Worm (Caenorhabditis elegans): ENCODE measurements around the gene H40L08.2.

H40L08.2 gene

DNA sequence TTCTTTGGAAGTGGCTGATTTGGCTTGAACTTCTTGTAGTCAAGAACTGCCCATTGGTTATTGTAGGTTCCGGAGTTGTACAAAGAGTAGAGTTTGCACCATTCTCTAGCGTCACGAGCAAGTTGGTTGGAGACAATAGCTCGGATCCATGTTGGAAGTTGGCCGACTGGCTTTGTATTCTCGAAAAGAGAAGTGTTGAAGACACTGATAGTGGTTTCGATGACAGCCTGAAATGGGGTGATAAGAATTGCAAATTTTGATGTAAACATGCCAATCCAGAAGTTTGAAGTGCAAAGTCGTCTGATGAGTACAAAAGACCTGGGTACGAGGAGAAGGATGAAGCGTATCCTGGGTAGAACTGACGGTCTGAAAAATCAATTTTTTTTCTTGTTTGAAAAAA lies 18.7 kb upstream of the H40L08.2 start:
- TF ChIP-seq sptf-1 (tag; optimal IDR thresholded peaks at IDR 0.05) (no peak), nhr-47 (tag; optimal IDR thresholded peaks at IDR 0.05) (no peak), F16B12.6 (tag; optimal IDR thresholded peaks at IDR 0.05) (no peak), snu-23 (GFP tag; optimal IDR thresholded peaks at IDR 0.05) (no peak), xbp-1 (tag; optimal IDR thresholded peaks at IDR 0.05) (no peak), swsn-7 (tag; optimal IDR thresholded peaks at IDR 0.05) (no peak), aha-1 (tag; optimal IDR thresholded peaks at IDR 0.05) (no peak), fkh-8 (tag; optimal IDR thresholded peaks at IDR 0.05) (no peak), skn-1 (tag; optimal IDR thresholded peaks at IDR 0.05) (no peak), zag-1 (tag; optimal IDR thresholded peaks at IDR 0.05) (no peak), unc-130 (tag; optimal IDR thresholded peaks at IDR 0.05) (no peak), nhr-12 (tag; optimal IDR thresholded peaks at IDR 0.05) (no peak), lin-39 (tag; optimal IDR thresholded peaks at IDR 0.05) (no peak), unc-30 (tag; optimal IDR thresholded peaks at IDR 0.05) (no peak), lin-15B (tag; optimal IDR thresholded peaks at IDR 0.05) (no peak), lin-35 (GFP tag; optimal IDR thresholded peaks at IDR 0.05) (no peak), nhr-85 (tag) (no peak), isw-1 (GFP tag; IDR thresholded peaks at IDR 0.05) (no peak)

DNA sequence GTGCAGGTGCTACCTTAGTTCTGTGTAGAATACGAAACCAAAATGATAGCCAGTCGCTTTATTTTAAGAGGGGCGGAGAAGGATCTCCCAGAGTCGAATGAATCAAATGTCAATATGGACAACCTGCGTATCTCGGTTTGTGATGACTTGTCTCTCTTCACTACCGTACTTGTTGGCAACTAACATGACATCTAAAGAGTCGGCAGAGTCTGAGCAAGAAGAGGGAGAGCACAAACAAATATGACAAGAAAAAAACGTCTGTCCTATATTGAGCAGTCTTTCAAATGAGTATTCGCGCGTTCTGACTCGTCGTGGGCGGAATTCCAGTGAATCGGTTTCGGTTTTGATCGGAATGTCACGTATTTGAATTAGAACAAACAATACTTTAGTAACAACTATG lies 17.4 kb upstream of the H40L08.2 start, which contains the start of gene F09B12.7:
F09B12.7 (minus strand) TSS at position 101 of the 400 bp plus-strand sequence.
- no peak for TF ChIP-seq nhr-11 (tag; optimal IDR thresholded peaks at IDR 0.05)
- no peak for TF ChIP-seq nhr-47 (tag; optimal IDR thresholded peaks at IDR 0.05)

DNA sequence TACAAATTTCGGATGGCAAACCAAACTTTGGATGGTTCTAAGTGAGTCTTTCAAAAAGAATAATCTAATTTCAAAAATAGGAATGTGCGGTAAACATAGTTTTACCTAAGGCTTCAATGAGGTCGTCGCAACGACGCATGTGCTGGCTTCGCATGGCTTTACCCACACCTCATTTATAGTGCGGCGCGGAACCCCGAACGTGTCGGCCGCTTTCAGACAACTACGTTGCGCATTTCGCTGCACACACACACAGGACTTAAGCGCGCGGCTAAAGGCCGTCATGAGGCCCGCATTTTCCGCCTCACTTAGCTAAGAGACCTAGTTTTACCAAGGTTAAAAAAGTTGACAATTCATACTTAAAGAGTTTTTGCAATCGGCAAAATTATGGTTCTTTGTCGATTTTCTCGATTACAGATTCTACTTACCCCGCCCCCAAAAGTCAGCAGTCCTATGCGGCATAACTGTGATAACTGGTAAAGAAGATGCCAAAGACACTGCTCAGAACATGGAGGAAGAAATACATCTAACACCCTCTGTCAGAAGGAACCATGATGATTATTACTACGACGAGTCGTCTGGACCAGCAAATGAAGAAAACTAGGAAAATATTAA lies 15.3 kb upstream of the H40L08.2 start:
- TF ChIP-seq snpc-4 (tag; optimal IDR thresholded peaks at IDR 0.05) (peak; percentile 74), nhr-90 (tag; optimal IDR thresholded peaks at IDR 0.05; ENCODE audit: poor library complexity) (no peak), sox-4 (tag; optimal IDR thresholded peaks at IDR 0.05) (no peak), efl-1 (optimal IDR thresholded peaks at IDR 0.05) (no peak), efl-1 (GFP tag; optimal IDR thresholded peaks at IDR 0.05 in 1 of 2) (peak in 1 of 2 experiments; percentile 87), fos-1 (tag; optimal IDR thresholded peaks at IDR 0.05) (no peak)

ce11 chrX:15089123-15089522 lies 11.6 kb upstream of the H40L08.2 start, which contains the start of gene flr-4:
Gene flr-4 (plus strand): TSS chrX:15089397.
- TF ChIP-seq egl-13 (tag; optimal IDR thresholded peaks at IDR 0.05) (no peak), fos-1 (tag; optimal IDR thresholded peaks at IDR 0.05) (no peak), elt-2 (tag; optimal IDR thresholded peaks at IDR 0.05) (peak; percentile 45), nhr-28 (tag; optimal IDR thresholded peaks at IDR 0.05) (no peak), ztf-11 (tag; optimal IDR thresholded peaks at IDR 0.05) (no peak), nhr-84 (tag; optimal IDR thresholded peaks at IDR 0.05) (no peak), ceh-8 (GFP tag; optimal IDR thresholded peaks at IDR 0.05) (no peak), alr-1 (tag; optimal IDR thresholded peaks at IDR 0.05; ENCODE audit: borderline replicate concordance) (no peak), nhr-237 (tag; optimal IDR thresholded peaks at IDR 0.05) (no peak), fkh-10 (GFP tag; optimal IDR thresholded peaks at IDR 0.05) (no peak), vab-15 (tag; optimal IDR thresholded peaks at IDR 0.05) (no peak), nhr-11 (tag; optimal IDR thresholded peaks at IDR 0.05) (no peak), nhr-19 (GFP tag; conservative IDR thresholded peaks at IDR 0.05) (no peak), pqm-1 (tag; optimal IDR thresholded peaks at IDR 0.05) (no peak), dsc-1 (tag; optimal IDR thresholded peaks at IDR 0.05) (no peak), lin-35 (GFP tag; optimal IDR thresholded peaks at IDR 0.05) (peak in 1 of 2 experiments; percentile 16)

Measured in whole organism, L1 larva.